Worm (Caenorhabditis elegans) whole organism, L4/young adult: Measurements from ENCODE around the gene acp-3.

Experiments
- W03F9.2 ChIP-seq: fragments of 150-350 bp; optimal IDR thresholded peaks from 2 replicates; lab custom pipeline; 2014; ENCODE audit warnings: missing biosample characterization, missing genetic modification characterization
- dao-5 ChIP-seq: sonication (generic microtip); optimal IDR thresholded peaks from 2 replicates; lab custom pipeline; 2016; ENCODE audit warnings: missing genotype, missing genetic modification characterization, moderate library complexity, missing compliant biosample characterization
- him-1 ChIP-seq: sonication (generic microtip); optimal IDR thresholded peaks from 2 replicates; lab custom pipeline; 2016; ENCODE audit warnings: missing genotype, missing genetic modification reagents, missing genetic modification characterization, missing compliant biosample characterization

The acp-3 gene

DNA sequence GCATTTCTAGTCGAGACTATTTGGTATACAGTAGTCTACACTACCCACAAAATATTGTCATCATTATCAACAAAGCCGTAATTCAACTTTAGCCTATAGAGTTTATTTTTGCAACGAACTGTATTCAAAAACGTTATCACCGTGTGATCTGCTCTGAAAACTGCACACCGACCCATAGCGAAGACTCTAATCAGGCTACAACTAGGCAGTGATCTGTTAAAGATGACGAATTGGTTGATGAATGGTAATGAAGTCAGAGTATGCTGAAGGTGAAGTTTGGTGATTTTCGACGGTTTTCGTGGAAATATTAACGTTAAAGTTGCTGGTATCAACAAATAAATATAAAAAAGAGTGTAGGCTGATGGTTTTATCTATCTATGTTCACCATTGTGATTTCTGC lies 50.0 kb downstream of the acp-3 start:
- no peak for TF ChIP-seq him-1 (tag; lab: Kevin White, UChicago)
- no peak for TF ChIP-seq W03F9.2 (tag; lab: Kevin White, UChicago)
- no peak for TF ChIP-seq dao-5 (tag; lab: Kevin White, UChicago)

DNA sequence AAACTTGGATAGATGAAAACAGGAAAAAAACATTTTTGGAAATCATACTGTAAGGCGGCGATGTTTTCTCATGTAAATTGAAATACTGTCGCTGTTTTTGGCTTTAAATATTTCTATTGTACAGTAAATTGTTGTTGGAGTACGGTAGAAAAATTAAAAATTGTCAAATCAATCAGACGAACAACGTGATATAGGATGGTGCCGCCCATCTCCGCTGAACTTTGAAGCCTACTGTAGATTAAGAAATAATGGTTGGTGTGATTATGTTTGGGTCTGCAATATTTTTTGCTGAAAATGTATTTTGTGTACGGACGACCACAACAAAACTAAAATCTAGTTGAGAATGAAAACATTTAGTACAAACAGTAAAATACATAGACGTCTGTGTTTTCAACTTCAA lies 51.4 kb downstream of the acp-3 start:
- TF ChIP-seq dao-5 (tag; lab: Kevin White, UChicago) (no peak), W03F9.2 (tag; lab: Kevin White, UChicago) (no peak), him-1 (tag; lab: Kevin White, UChicago) (no peak)
